Worm (Caenorhabditis elegans) whole organism, L1 larva: ENCODE data around the gene swip-10.

Source experiments
- irx-1 ChIP-seq: sonication (generic microtip); optimal IDR thresholded peaks from 2 replicates; lab custom pipeline; 2016; ENCODE audit warnings: missing genetic modification characterization, missing compliant biosample characterization
- nhr-12 ChIP-seq: sonication (generic microtip); optimal IDR thresholded peaks from 2 replicates; lab custom pipeline; 2017; ENCODE audit warnings: missing biosample characterization, missing genetic modification characterization
- nhr-237 ChIP-seq: fragments of 150-350 bp; optimal IDR thresholded peaks from 2 replicates; lab custom pipeline; 2014; ENCODE audit warnings: missing biosample characterization, missing genetic modification characterization
- nhr-28 ChIP-seq: fragments of 150-350 bp; optimal IDR thresholded peaks from 2 replicates; lab custom pipeline; 2014; ENCODE audit warnings: missing biosample characterization, missing genetic modification characterization
- nhr-77 ChIP-seq: fragments of 150-350 bp; optimal IDR thresholded peaks from 2 replicates; lab custom pipeline; 2014; ENCODE audit warnings: missing biosample characterization, missing genetic modification characterization
- pag-3 ChIP-seq: sonication (generic microtip); optimal IDR thresholded peaks from 2 replicates; lab custom pipeline; 2017; ENCODE audit warnings: missing genetic modification characterization, mild to moderate bottlenecking, missing compliant biosample characterization, antibody characterized with exemption, borderline replicate concordance; ENCODE audit not compliant: insufficient read depth
- snpc-4 ChIP-seq: fragments of 150-350 bp; optimal IDR thresholded peaks from 2 replicates; lab custom pipeline; 2014; ENCODE audit warnings: missing biosample characterization, missing genetic modification characterization
- zip-4 ChIP-seq: fragments of 200-800 bp; sonication (Bioruptor generic); optimal IDR thresholded peaks from 2 replicates; lab custom pipeline; 2018; ENCODE audit warnings: mild to moderate bottlenecking, missing genetic modification characterization, moderate library complexity, missing compliant biosample characterization

DNA sequence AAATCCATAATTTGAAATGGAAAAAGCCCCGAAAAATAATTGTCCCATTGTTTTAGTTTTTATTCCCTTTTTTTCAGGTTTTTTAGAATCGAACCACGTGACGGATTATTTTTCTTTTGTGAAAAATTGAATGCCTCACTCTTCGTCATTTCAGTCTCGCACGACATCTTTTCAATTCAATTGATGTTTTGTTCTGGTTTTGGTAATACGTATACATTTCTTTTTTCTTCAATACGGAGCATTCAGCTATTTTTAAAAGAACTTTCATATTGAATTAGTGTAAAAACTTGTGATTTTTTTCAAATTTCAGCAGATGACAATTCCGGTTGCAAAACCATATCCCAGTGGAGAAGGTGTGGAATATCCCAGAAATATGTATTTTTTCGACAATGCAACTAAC, 53.3 kb downstream of the swip-10 start, which contains the start of gene F49H12.7:
- TF ChIP-seq nhr-28 (tag; lab: Kevin White, UChicago) = no peak
- TF ChIP-seq snpc-4 (tag; lab: Kevin White, UChicago) = no peak
- TF ChIP-seq pag-3 (tag; lab: Kevin White, UChicago) = no peak
- no peak for TF ChIP-seq zip-4 (GFP tag; lab: Kevin White, UChicago)
- no peak for TF ChIP-seq nhr-12
- TF ChIP-seq irx-1 = no peak
- no peak for TF ChIP-seq nhr-77 (tag; lab: Kevin White, UChicago)
- TF ChIP-seq nhr-237 (tag; lab: Kevin White, UChicago) = no peak
